Fruit fly (Drosophila melanogaster): ENCODE data around the gene NetA.
A peak's percentile ranks its signal among the peaks of the same experiment; 100 is the strongest.

DNA sequence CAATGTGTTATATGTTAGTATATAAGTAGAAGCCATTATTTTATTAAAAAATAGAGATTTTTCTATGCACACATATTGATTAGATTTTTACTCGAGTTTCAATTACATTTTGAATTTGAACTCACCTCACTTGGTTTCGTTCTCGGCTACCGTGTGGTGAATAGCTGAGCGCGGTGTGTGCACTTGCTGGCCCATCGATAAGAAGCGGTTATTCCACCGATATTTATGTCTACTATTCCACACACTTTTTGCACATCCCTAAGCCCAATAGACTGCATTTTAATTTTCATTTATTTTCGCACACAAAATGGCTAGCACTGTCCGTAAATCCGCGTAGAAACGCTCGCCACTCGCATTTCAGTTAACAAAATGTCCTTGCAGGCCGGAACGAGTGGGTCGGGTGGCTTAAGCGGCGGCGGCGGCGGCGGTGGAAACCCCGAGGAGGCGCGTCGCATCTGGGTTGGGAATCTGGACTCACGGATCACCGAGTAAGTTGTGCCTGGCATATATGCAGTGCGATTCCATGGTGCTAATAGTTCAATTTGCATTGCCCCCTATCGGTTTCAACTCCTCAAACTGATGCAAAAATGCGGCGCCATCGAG lies 73.3 kb downstream of the NetA start, which contains the start of gene CG14414:
- TF ChIP-seq CG8478 (optimal IDR thresholded peaks at IDR 0.05) (no peak), CTCF (optimal IDR thresholded peaks at IDR 0.05) (peak; percentile 30 to 58)
